Fruit fly (Drosophila melanogaster): ENCODE results near the gene Mnr.

DNA sequence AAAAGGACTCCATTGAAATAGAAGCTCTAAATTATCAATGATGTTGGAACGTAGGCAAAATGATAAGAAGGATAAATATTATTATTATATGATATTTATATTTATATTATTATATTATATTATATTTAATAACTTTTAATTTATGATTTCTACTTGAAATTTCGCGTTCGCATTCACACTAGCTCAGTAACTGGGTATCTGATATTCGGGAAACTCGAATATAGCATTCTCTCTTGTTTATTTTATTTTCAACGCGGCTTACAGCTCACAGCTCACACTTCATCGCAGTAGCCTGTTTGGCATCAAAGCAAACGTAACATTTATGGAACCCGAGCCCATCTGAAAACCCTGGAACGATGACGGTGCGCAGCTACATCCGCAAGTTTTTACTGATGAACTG, 4.0 kb upstream of the Mnr start, which contains the start of gene CG1494:
- TF ChIP-seq Dll (optimal IDR thresholded peaks at IDR 0.05) (no peak), pan (optimal IDR thresholded peaks at IDR 0.05) (no peak), EcR (GFP tag; optimal IDR thresholded peaks at IDR 0.05) (no peak), usp (GFP tag; optimal IDR thresholded peaks at IDR 0.05) (no peak), psq (optimal IDR thresholded peaks at IDR 0.05) (no peak), CG8478 (optimal IDR thresholded peaks at IDR 0.05) (no peak)

All from whole organism.